Fruit fly (Drosophila melanogaster): ENCODE results near the gene Bdbt.
A peak's percentile ranks its signal among the peaks of the same experiment; 100 is the strongest.

Gene Bdbt

dm6 chr3R:21102477-21102876 lies 16.2 kb downstream of the Bdbt start:
- TF ChIP-seq CTCF (optimal IDR thresholded peaks at IDR 0.05) (no peak), CG8478 (optimal IDR thresholded peaks at IDR 0.05) (no peak)

- TF ChIP-seq CTCF (optimal IDR thresholded peaks at IDR 0.05) (no peak), CG8478 (optimal IDR thresholded peaks at IDR 0.05) (no peak)
Measured at dm6 chr3R:21101453-21102214, 17.0 kb downstream of the Bdbt start, which contains the start of the genes CG7044 and Tbc1d22. Gene CG7044, minus strand, starts transcription at chr3R:21101718. Gene Tbc1d22, plus strand, starts transcription at chr3R:21102199.

- TF ChIP-seq CG8478 (optimal IDR thresholded peaks at IDR 0.05) (no peak), CTCF (optimal IDR thresholded peaks at IDR 0.05) (peak; percentile 4 to 10)
Measured at dm6 chr3R:21097631-21098117, 21.0 kb downstream of the Bdbt start, which contains the start of gene RhoGAP93B. Gene RhoGAP93B, minus strand, starts transcription at chr3R:21097827.

dm6 chr3R:21097160-21097559 lies 21.5 kb downstream of the Bdbt start:
- TF ChIP-seq CG8478 (optimal IDR thresholded peaks at IDR 0.05) (no peak), CTCF (optimal IDR thresholded peaks at IDR 0.05) (no peak)

- TF ChIP-seq CTCF (optimal IDR thresholded peaks at IDR 0.05) (no peak), CG8478 (optimal IDR thresholded peaks at IDR 0.05) (no peak)
Measured at dm6 chr3R:21096532-21097143, 22.0 kb downstream of the Bdbt start.

- no peak for TF ChIP-seq CTCF (optimal IDR thresholded peaks at IDR 0.05)
- TF ChIP-seq CG8478 (optimal IDR thresholded peaks at IDR 0.05), result no peak
Measured at dm6 chr3R:21094292-21094691, 24.4 kb downstream of the Bdbt start.

- TF ChIP-seq CTCF (optimal IDR thresholded peaks at IDR 0.05) (no peak), CG8478 (optimal IDR thresholded peaks at IDR 0.05) (no peak)
Measured at dm6 chr3R:21092829-21093228, 25.8 kb downstream of the Bdbt start.

- TF ChIP-seq CTCF (optimal IDR thresholded peaks at IDR 0.05) (no peak), CG8478 (optimal IDR thresholded peaks at IDR 0.05) (no peak)
Measured at dm6 chr3R:21092036-21092435, 26.6 kb downstream of the Bdbt start.

- no peak for TF ChIP-seq CG8478 (optimal IDR thresholded peaks at IDR 0.05)
- no peak for TF ChIP-seq CTCF (optimal IDR thresholded peaks at IDR 0.05)
Measured at dm6 chr3R:21091500-21091899, 27.2 kb downstream of the Bdbt start.

- TF ChIP-seq CG8478 (optimal IDR thresholded peaks at IDR 0.05) (no peak), CTCF (optimal IDR thresholded peaks at IDR 0.05) (no peak)
Measured at dm6 chr3R:21090230-21091021, 28.2 kb downstream of the Bdbt start.

- TF ChIP-seq CTCF (optimal IDR thresholded peaks at IDR 0.05), result no peak
- TF ChIP-seq CG8478 (optimal IDR thresholded peaks at IDR 0.05), result no peak
Measured at dm6 chr3R:21089416-21089815, 29.2 kb downstream of the Bdbt start.

- TF ChIP-seq CG8478 (optimal IDR thresholded peaks at IDR 0.05) (no peak), CTCF (optimal IDR thresholded peaks at IDR 0.05) (no peak)
Measured at dm6 chr3R:21084979-21085378, 33.7 kb downstream of the Bdbt start.

dm6 chr3R:21080876-21081586 lies 37.6 kb downstream of the Bdbt start, which contains the start of gene HHEX:
Gene HHEX, minus strand, starts transcription at chr3R:21080926.
- TF ChIP-seq CG8478 (optimal IDR thresholded peaks at IDR 0.05) (no peak), CTCF (optimal IDR thresholded peaks at IDR 0.05) (no peak)

dm6 chr3R:21078958-21079357 lies 39.7 kb downstream of the Bdbt start:
- TF ChIP-seq CG8478 (optimal IDR thresholded peaks at IDR 0.05) (no peak), CTCF (optimal IDR thresholded peaks at IDR 0.05) (no peak)

dm6 chr3R:21078211-21078610 lies 40.4 kb downstream of the Bdbt start:
- no peak for TF ChIP-seq CTCF (optimal IDR thresholded peaks at IDR 0.05)
- TF ChIP-seq CG8478 (optimal IDR thresholded peaks at IDR 0.05), result no peak
